Worm (Caenorhabditis elegans): ENCODE results near the gene T26A8.3.

The T26A8.3 gene

ce11 chrIV:8378280-8378679 is 48.2 kb downstream of the T26A8.3 start:
- no peak for TF ChIP-seq nhr-237 (tag; optimal IDR thresholded peaks at IDR 0.05)
- no peak for TF ChIP-seq egl-5 (tag; optimal IDR thresholded peaks at IDR 0.05)
- no peak for TF ChIP-seq mdl-1 (tag; optimal IDR thresholded peaks at IDR 0.05)
- TF ChIP-seq fkh-10 (GFP tag; optimal IDR thresholded peaks at IDR 0.05), result no peak
- no peak for TF ChIP-seq nhr-77 (tag; optimal IDR thresholded peaks at IDR 0.05)
- no peak for TF ChIP-seq ceh-9 (tag; optimal IDR thresholded peaks at IDR 0.05)
- no peak for TF ChIP-seq ceh-82 (tag; optimal IDR thresholded peaks at IDR 0.05)
- TF ChIP-seq pqm-1 (tag; optimal IDR thresholded peaks at IDR 0.05), result no peak
- no peak for TF ChIP-seq ceh-16 (tag; optimal IDR thresholded peaks at IDR 0.05)
- TF ChIP-seq ama-1 (optimal IDR thresholded peaks at IDR 0.05), result no peak
- TF ChIP-seq nhr-11 (tag; optimal IDR thresholded peaks at IDR 0.05), result no peak
- TF ChIP-seq daf-12 (tag; optimal IDR thresholded peaks at IDR 0.05), result no peak
- no peak for TF ChIP-seq mml-1 (tag; optimal IDR thresholded peaks at IDR 0.05)
- TF ChIP-seq sea-2 (GFP tag; optimal IDR thresholded peaks at IDR 0.05), result no peak

DNA sequence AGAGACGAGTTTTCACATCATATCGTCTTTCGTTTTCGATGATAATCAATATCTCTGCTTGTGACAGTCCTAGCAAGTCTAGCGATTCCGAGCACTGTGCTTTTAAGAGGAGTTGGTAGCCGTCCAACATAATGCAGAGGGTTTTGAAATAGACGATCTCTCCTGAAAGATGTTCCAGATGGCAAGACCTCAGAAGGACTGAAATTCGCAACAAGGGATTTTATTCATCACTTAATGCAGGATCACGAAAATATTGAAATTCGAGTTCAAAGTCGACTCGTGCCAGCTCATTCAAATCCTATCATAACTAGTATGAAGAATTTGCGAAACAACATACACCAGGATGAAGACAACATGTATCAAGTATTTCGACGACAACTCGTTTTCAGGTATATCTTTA is 48.9 kb downstream of the T26A8.3 start, which contains the start of gene D2096.7:
Gene D2096.7 (minus strand): TSS at position 130 of the 400 bp plus-strand sequence.
- TF ChIP-seq lsy-12 (tag; optimal IDR thresholded peaks at IDR 0.05) (peak; percentile 6), ama-1 (optimal IDR thresholded peaks at IDR 0.05) (peak; percentile 77), sea-2 (GFP tag; optimal IDR thresholded peaks at IDR 0.05) (no peak), eor-1 (tag; optimal IDR thresholded peaks at IDR 0.05) (no peak), elt-1 (tag; optimal IDR thresholded peaks at IDR 0.05) (no peak), ztf-11 (tag; optimal IDR thresholded peaks at IDR 0.05) (no peak), ztf-4 (tag; optimal IDR thresholded peaks at IDR 0.05) (peak; percentile 47), nhr-43 (tag; optimal IDR thresholded peaks at IDR 0.05; ENCODE audit: poor library complexity, severe bottlenecking) (peak; percentile 31), ceh-82 (tag; optimal IDR thresholded peaks at IDR 0.05) (no peak), elt-2 (tag; optimal IDR thresholded peaks at IDR 0.05) (peak; percentile 2)

ce11 chrIV:8376923-8377322 is 49.5 kb downstream of the T26A8.3 start:
- no peak for TF ChIP-seq jun-1 (tag; optimal IDR thresholded peaks at IDR 0.05)
- peak; percentile 55 for TF ChIP-seq pha-4 (tag; optimal IDR thresholded peaks at IDR 0.05)
- no peak for TF ChIP-seq ztf-11 (tag; optimal IDR thresholded peaks at IDR 0.05)
- TF ChIP-seq skn-1 (tag; optimal IDR thresholded peaks at IDR 0.05), result no peak
- no peak for TF ChIP-seq egl-27 (tag; optimal IDR thresholded peaks at IDR 0.05)
- peak; percentile 44 for TF ChIP-seq nfya-1 (tag; optimal IDR thresholded peaks at IDR 0.05; ENCODE audit: insufficient read depth)
- TF ChIP-seq nhr-76 (tag; optimal IDR thresholded peaks at IDR 0.05), result no peak
- TF ChIP-seq nhr-12 (tag; optimal IDR thresholded peaks at IDR 0.05), result no peak
- no peak for TF ChIP-seq unc-62 (GFP tag; optimal IDR thresholded peaks at IDR 0.05)
- TF ChIP-seq ceh-82 (tag; optimal IDR thresholded peaks at IDR 0.05), result no peak
- TF ChIP-seq hmg-11 (tag; optimal IDR thresholded peaks at IDR 0.05), result no peak
- no peak for TF ChIP-seq tbx-2 (tag; optimal IDR thresholded peaks at IDR 0.05)
- no peak for TF ChIP-seq mml-1 (tag; optimal IDR thresholded peaks at IDR 0.05)

DNA sequence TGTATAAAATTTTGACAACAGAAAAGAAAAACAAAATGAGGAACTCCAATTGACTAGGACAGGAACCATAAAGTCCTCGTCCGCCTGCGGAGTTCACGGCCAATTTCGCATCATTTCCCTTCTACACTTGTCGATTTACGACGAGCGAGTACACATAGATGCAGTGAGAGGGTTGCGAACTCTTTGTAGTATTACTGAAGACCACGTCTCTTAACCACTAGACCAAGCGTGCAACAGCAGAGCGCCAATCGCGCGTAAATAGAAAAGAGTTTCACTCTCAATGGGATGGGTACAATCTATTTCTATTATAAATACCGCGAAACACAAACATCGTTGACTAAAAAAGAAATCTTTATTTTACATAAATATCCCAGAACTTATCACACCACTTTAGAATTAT is 51.1 kb downstream of the T26A8.3 start:
- TF ChIP-seq mdl-1 (tag; optimal IDR thresholded peaks at IDR 0.05) (no peak), tbx-2 (tag; optimal IDR thresholded peaks at IDR 0.05) (peak; percentile 59), lin-39 (tag; optimal IDR thresholded peaks at IDR 0.05) (peak; percentile 90), ztf-4 (tag; optimal IDR thresholded peaks at IDR 0.05) (peak; percentile 30), ztf-11 (tag; optimal IDR thresholded peaks at IDR 0.05) (no peak), nhr-28 (tag; optimal IDR thresholded peaks at IDR 0.05) (no peak), ZK546.5 (tag; optimal IDR thresholded peaks at IDR 0.05) (no peak), eor-1 (tag; optimal IDR thresholded peaks at IDR 0.05) (no peak), zag-1 (tag; optimal IDR thresholded peaks at IDR 0.05) (no peak), pha-4 (tag; optimal IDR thresholded peaks at IDR 0.05) (peak; percentile 88), nhr-43 (tag; optimal IDR thresholded peaks at IDR 0.05; ENCODE audit: poor library complexity, severe bottlenecking) (peak; percentile 81), pqm-1 (tag; optimal IDR thresholded peaks at IDR 0.05) (peak; percentile 72), skn-1 (tag; optimal IDR thresholded peaks at IDR 0.05) (peak; percentile 57), nfya-1 (tag; optimal IDR thresholded peaks at IDR 0.05; ENCODE audit: insufficient read depth) (peak; percentile 80), nhr-23 (tag; optimal IDR thresholded peaks at IDR 0.05) (peak; percentile 56), daf-12 (tag; optimal IDR thresholded peaks at IDR 0.05) (no peak), ceh-16 (tag; optimal IDR thresholded peaks at IDR 0.05) (no peak), ama-1 (optimal IDR thresholded peaks at IDR 0.05) (peak; percentile 84), mml-1 (tag; optimal IDR thresholded peaks at IDR 0.05) (no peak), unc-39 (tag; optimal IDR thresholded peaks at IDR 0.05) (no peak), nhr-67 (tag; optimal IDR thresholded peaks at IDR 0.05) (no peak), elt-1 (tag; optimal IDR thresholded peaks at IDR 0.05) (no peak), elt-2 (tag; optimal IDR thresholded peaks at IDR 0.05) (peak; percentile 66), fkh-10 (GFP tag; optimal IDR thresholded peaks at IDR 0.05) (no peak), egl-5 (tag; optimal IDR thresholded peaks at IDR 0.05) (peak; percentile 71), hmg-11 (tag; optimal IDR thresholded peaks at IDR 0.05) (no peak), aly-2 (tag; optimal IDR thresholded peaks at IDR 0.05) (no peak), snpc-4 (tag; optimal IDR thresholded peaks at IDR 0.05) (peak; percentile 63), egl-27 (tag; optimal IDR thresholded peaks at IDR 0.05) (peak; percentile 7), lin-15B (tag; optimal IDR thresholded peaks at IDR 0.05) (peak; percentile 59), sea-2 (GFP tag; optimal IDR thresholded peaks at IDR 0.05) (no peak), nhr-11 (tag; optimal IDR thresholded peaks at IDR 0.05) (no peak), nhr-12 (tag; optimal IDR thresholded peaks at IDR 0.05) (no peak), R02D3.7 (tag; optimal IDR thresholded peaks at IDR 0.05) (peak; percentile 79), ceh-9 (tag; optimal IDR thresholded peaks at IDR 0.05) (no peak), nhr-25 (tag; optimal IDR thresholded peaks at IDR 0.05) (peak; percentile 59), fkh-2 (tag; optimal IDR thresholded peaks at IDR 0.05) (no peak), ceh-82 (tag; optimal IDR thresholded peaks at IDR 0.05) (peak; percentile 18), jun-1 (tag; optimal IDR thresholded peaks at IDR 0.05) (peak; percentile 55)
